Worm (Caenorhabditis elegans) whole organism, L1 larva: ENCODE measurements around the gene eelo-2.

Source experiments
- lsy-2 ChIP-seq, 2 experiments: fragments of 150-350 bp; optimal IDR thresholded peaks; 2 replicates each; lab custom pipeline; 2014; ENCODE audit warnings: missing biosample characterization in 2 of 2, missing genetic modification characterization in 2 of 2
- unc-62 ChIP-seq: fragments of 150-350 bp; optimal IDR thresholded peaks from 2 replicates; lab custom pipeline; 2014; ENCODE audit warnings: missing biosample characterization, missing genetic modification reagents, missing genetic modification characterization

ce11 chrIV:17293679-17294078 is 43.7 kb downstream of the eelo-2 start:
- TF ChIP-seq unc-62 (GFP tag; lab: Kevin White, UChicago) (no peak), lsy-2 (tag; optimal IDR thresholded peaks at IDR 0.05; lab: Kevin White, UChicago) (no peak)
